Fruit fly (Drosophila melanogaster): Measurements from ENCODE around the gene myo.

The myo gene

DNA sequence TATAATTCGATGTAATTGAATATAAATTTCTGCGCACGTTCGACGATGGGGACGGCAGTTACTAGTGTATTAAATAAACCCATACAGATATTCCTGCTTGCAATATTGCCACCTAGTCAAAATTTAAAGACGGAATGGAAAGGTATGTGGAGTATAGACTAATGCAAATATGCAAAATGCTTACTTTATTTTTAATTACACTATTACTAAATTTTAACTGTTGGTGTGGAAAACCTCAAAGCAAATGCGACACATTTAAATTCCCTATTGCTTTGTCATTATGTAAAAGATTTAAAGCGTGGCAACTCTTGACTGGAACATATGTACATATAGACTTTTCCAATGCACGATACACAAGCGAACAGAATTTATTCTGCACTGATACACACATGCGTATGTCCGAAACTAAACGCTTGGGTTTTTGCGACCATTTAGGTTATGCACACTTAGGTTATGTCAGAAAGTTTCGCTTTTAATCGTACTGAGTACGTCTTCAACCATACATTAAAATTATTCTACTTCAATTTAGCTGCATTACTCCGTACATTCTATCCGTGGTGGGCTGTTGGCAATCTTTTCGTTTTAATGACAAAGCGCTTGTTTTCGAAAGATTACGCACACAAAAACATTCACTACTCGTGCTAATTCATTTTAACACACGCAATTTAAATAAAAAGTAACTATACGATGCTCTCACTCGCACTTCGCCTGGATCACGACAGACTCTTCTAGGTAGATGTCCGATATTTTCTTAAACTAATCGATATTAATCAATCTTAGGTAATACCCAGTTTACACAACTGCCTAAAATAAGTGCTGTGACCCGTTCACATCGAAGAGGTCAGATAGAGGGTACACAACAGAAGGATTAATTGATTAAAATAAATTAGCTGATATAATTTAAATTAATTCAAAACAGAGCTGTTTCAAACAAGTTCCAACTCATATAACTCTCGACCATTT is 35.7 kb downstream of the myo start, which contains the start of gene gw (continued):
- TF ChIP-seq CG34406 (GFP tag; optimal IDR thresholded peaks at IDR 0.05) (peak; percentile 83), Eip75B (GFP tag; optimal IDR thresholded peaks at IDR 0.05) (peak; percentile 84), achi (GFP tag; optimal IDR thresholded peaks at IDR 0.05) (no peak), CG6163 (GFP tag; IDR thresholded peaks at IDR 0.05) (no peak), fkh (GFP tag; optimal IDR thresholded peaks at IDR 0.05) (peak; percentile 93), Hr4 (GFP tag; optimal IDR thresholded peaks at IDR 0.05) (peak; percentile 84), CG3919 (GFP tag; optimal IDR thresholded peaks at IDR 0.05) (no peak), eg (GFP tag; IDR thresholded peaks at IDR 0.05) (no peak), cyc (GFP tag; optimal IDR thresholded peaks at IDR 0.05) (peak; percentile 77), Eip93F (GFP tag; optimal IDR thresholded peaks at IDR 0.05) (peak; percentile 70), CG31627 (GFP tag; optimal IDR thresholded peaks at IDR 0.05) (peak; percentile 87), net (GFP tag; optimal IDR thresholded peaks at IDR 0.05) (no peak), dac (GFP tag; optimal IDR thresholded peaks at IDR 0.05) (peak; percentile 6), CG4318 (GFP tag; optimal IDR thresholded peaks at IDR 0.05) (no peak), CG11762 (GFP tag; optimal IDR thresholded peaks at IDR 0.05; ENCODE audit: insufficient read depth) (peak; percentile 81), Met (GFP tag; optimal IDR thresholded peaks at IDR 0.05) (peak; percentile 88), CG3032 (tag; optimal IDR thresholded peaks at IDR 0.05) (peak; percentile 78), CG6276 (GFP tag; optimal IDR thresholded peaks at IDR 0.05) (no peak), Blimp-1 (GFP tag; optimal IDR thresholded peaks at IDR 0.05) (peak; percentile 5), CG6792 (GFP tag; optimal IDR thresholded peaks at IDR 0.05) (peak; percentile 78), CG10631 (GFP tag; optimal IDR thresholded peaks at IDR 0.05) (peak; percentile 84), CG9139 (GFP tag; optimal IDR thresholded peaks at IDR 0.05) (peak; percentile 21), svp (GFP tag) (no peak), Ets96B (tag; optimal IDR thresholded peaks at IDR 0.05) (peak; percentile 74)

DNA sequence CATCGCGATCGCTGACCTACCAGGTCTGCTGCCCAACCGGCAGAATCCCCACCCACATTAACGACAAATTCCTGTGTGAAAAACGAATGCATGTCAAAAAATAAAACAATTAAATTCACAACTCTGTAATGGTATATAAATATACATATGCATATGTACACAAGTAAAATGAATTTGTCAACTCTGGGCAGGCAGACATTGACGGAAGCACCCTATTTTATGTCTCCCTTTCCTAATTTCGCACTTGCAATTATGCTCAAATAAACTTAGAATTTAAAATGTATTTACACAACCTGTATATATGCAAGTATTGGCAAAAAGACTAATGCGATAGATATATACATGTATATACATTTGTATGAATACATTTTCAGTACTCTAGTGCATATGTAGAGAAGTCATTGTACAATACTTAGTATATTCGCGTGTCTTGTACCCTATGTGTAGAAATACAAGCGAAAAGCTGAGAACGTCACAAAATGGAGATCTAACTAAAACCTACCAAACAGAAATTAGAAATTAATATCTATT is 36.7 kb downstream of the myo start:
- TF ChIP-seq CG10631 (GFP tag; optimal IDR thresholded peaks at IDR 0.05) (no peak), cyc (GFP tag; optimal IDR thresholded peaks at IDR 0.05) (no peak), CG3032 (tag; optimal IDR thresholded peaks at IDR 0.05) (no peak), CG10669 (GFP tag; optimal IDR thresholded peaks at IDR 0.05) (no peak), Ets21C (GFP tag; optimal IDR thresholded peaks at IDR 0.05) (no peak), salr (GFP tag; optimal IDR thresholded peaks at IDR 0.05) (no peak), CG15336 (GFP tag; IDR thresholded peaks at IDR 0.05) (no peak), CG6792 (GFP tag; optimal IDR thresholded peaks at IDR 0.05) (no peak), OdsH (GFP tag; optimal IDR thresholded peaks at IDR 0.05) (no peak), Lpt (GFP tag; optimal IDR thresholded peaks at IDR 0.05) (no peak), net (GFP tag; optimal IDR thresholded peaks at IDR 0.05) (no peak), Ets96B (tag; optimal IDR thresholded peaks at IDR 0.05) (no peak), CG6276 (GFP tag; optimal IDR thresholded peaks at IDR 0.05) (no peak)

DNA sequence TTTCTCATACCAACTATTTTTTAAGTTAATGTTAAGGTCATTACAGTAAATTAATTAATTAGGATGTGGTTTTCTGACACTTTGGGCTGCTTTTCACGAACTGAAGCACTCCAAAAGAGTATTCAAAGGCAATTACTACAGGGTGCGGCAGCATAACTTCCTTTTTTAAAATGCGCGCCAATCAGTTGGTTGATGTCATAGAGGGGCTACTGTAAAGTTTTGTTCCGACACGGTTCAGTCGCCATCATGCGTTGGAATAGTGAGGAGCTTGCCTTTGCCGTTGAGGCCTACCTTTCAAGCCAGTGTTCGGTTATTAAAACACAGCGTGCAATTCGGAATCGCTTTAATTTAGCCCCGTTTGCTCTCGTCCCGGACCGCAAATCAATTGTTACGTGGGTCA is 48.5 kb downstream of the myo start:
- TF ChIP-seq vri (GFP tag; optimal IDR thresholded peaks at IDR 0.05) (no peak), CG8632 (GFP tag; optimal IDR thresholded peaks at IDR 0.05) (no peak), esn (GFP tag; optimal IDR thresholded peaks at IDR 0.05) (no peak), CG11902 (GFP tag; optimal IDR thresholded peaks at IDR 0.05) (no peak), CG6163 (GFP tag; IDR thresholded peaks at IDR 0.05) (no peak), CG7368 (GFP tag; optimal IDR thresholded peaks at IDR 0.05) (no peak), net (GFP tag; optimal IDR thresholded peaks at IDR 0.05) (no peak), Hr38 (GFP tag; optimal IDR thresholded peaks at IDR 0.05) (no peak), Gug (GFP tag; IDR thresholded peaks at IDR 0.05) (no peak), cyc (GFP tag; optimal IDR thresholded peaks at IDR 0.05) (no peak), Met (GFP tag; optimal IDR thresholded peaks at IDR 0.05) (no peak), CG8119 (GFP tag; IDR thresholded peaks at IDR 0.05) (no peak), Blimp-1 (GFP tag; optimal IDR thresholded peaks at IDR 0.05) (no peak)

All from whole organism, prepupa.